Fruit fly (Drosophila melanogaster) whole organism, adult: ENCODE data around the gene a5.

Experiments
- CG33017 ChIP-seq: fragments of 200-800 bp; sonication (Bioruptor generic); optimal IDR thresholded peaks from 2 replicates; lab custom pipeline; 2018; ENCODE audit warnings: missing biosample characterization, mild to moderate bottlenecking, missing genetic modification characterization, moderate library complexity
- CG7045 ChIP-seq: fragments of 200-800 bp; sonication (Bioruptor generic); optimal IDR thresholded peaks from 2 replicates; lab custom pipeline; 2017; ENCODE audit warnings: missing biosample characterization, mild to moderate bottlenecking, missing genetic modification characterization
- Hr96 ChIP-seq: fragments of 200-800 bp; sonication (Bioruptor generic); optimal IDR thresholded peaks from 2 replicates; lab custom pipeline; 2016; ENCODE audit warnings: missing biosample characterization, missing genetic modification characterization
- Mnt ChIP-seq: fragments of 200-800 bp; sonication (Bioruptor generic); optimal IDR thresholded peaks from 2 replicates; lab custom pipeline; 2016; ENCODE audit warnings: missing biosample characterization, mild to moderate bottlenecking, missing genetic modification characterization
- cic ChIP-seq: fragments of 200-800 bp; sonication (Bioruptor generic); optimal IDR thresholded peaks from 2 replicates; lab custom pipeline; 2017; ENCODE audit warnings: missing biosample characterization, mild to moderate bottlenecking, missing genetic modification characterization, moderate library complexity
- kay ChIP-seq: fragments of 200-800 bp; sonication (Bioruptor generic); peaks from one replicate; lab custom pipeline; 2016; ENCODE audit warnings: missing biosample characterization, missing genetic modification characterization, borderline replicate concordance

DNA sequence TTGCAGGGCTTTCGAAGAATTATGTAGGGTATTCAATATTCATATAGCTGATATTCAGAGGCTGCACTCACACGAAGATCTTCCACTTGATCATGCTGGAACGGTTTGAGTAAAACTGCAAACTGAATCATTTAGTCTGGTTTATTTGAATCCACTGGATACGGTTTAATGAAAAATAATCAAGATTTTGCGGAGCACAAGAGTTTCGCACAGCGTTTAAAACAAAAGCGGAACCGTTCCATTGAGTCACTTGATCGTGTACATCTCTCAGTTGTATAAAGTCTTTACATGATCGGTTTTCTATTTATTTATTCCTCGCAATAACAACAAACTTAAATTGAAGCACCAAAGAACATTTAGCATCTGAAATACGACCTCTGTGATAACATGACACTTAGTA lies 30.7 kb downstream of the a5 start, which contains the start of gene CG31659:
- no peak for TF ChIP-seq Mnt (GFP tag; lab: Kevin White, UChicago)
- TF ChIP-seq kay: no peak
- TF ChIP-seq CG33017 (tag; lab: Kevin White, UChicago): no peak
- TF ChIP-seq CG7045 (GFP tag; lab: Kevin White, UChicago): no peak
- no peak for TF ChIP-seq Hr96 (GFP tag; lab: Kevin White, UChicago)
- no peak for TF ChIP-seq cic
